Fruit fly (Drosophila melanogaster): ENCODE results near the gene Amnionless.

The Amnionless gene

DNA sequence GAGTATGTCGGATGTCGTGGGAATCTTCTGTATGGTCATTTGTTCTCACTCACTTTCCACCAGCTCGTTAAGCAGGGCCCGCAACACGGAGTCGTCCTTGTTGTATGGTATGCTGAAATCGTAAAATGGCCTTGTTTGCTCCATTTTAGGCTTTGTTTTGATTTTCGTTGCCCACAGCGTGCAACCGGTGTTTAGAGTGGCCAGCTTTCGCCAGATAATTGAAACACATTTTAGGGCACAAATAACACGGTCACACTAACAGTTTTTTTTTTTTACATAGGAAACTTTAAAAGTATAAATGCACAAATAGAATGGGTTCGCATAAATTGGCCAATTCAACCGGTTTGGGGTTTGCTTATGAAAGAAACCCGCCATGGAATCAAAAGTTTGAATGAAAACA, 36.8 kb downstream of the Amnionless start, which contains the start of gene Rpp30 (continued):
- TF ChIP-seq sima (GFP tag; optimal IDR thresholded peaks at IDR 0.05) (no peak), ind (GFP tag; optimal IDR thresholded peaks at IDR 0.05) (no peak), dmrt11E (tag; optimal IDR thresholded peaks at IDR 0.05) (no peak), ftz-f1 (GFP tag; optimal IDR thresholded peaks at IDR 0.05) (peak; percentile 74), Bteb2 (GFP tag; optimal IDR thresholded peaks at IDR 0.05) (no peak), aop (GFP tag; IDR thresholded peaks at IDR 0.05) (no peak), lab (GFP tag; optimal IDR thresholded peaks at IDR 0.05) (no peak), CG12659 (GFP tag; optimal IDR thresholded peaks at IDR 0.05) (peak; percentile 56), insv (GFP tag; optimal IDR thresholded peaks at IDR 0.05) (no peak), CG17385 (GFP tag; optimal IDR thresholded peaks at IDR 0.05) (no peak), CG9727 (GFP tag; optimal IDR thresholded peaks at IDR 0.05) (no peak), Dbx (GFP tag; IDR thresholded peaks at IDR 0.05) (no peak), fd3F (GFP tag; optimal IDR thresholded peaks at IDR 0.05) (no peak), CG10959 (GFP tag; IDR thresholded peaks at IDR 0.05) (no peak), p53 (GFP tag; optimal IDR thresholded peaks at IDR 0.05) (no peak), CG7745 (tag; optimal IDR thresholded peaks at IDR 0.05) (no peak), CG6272 (GFP tag; IDR thresholded peaks at IDR 0.05) (no peak), Nf-YA (GFP tag; IDR thresholded peaks at IDR 0.05) (no peak), phol (tag; optimal IDR thresholded peaks at IDR 0.05) (peak; percentile 38), CG7786 (GFP tag; optimal IDR thresholded peaks at IDR 0.05) (no peak), ssp (GFP tag; IDR thresholded peaks at IDR 0.05) (no peak), Mes4 (GFP tag; optimal IDR thresholded peaks at IDR 0.05) (no peak), CG7372 (GFP tag; IDR thresholded peaks at IDR 0.05) (no peak), gcm2 (GFP tag; optimal IDR thresholded peaks at IDR 0.05) (no peak), CG34224 (GFP tag; IDR thresholded peaks at IDR 0.05; ENCODE audit: partially characterized antibody) (0 out of 3 replicates have a peak, but pooled peaks have one; percentile 20), CG14441 (GFP tag; IDR thresholded peaks at IDR 0.05) (no peak), kay (GFP tag; optimal IDR thresholded peaks at IDR 0.05) (no peak), slbo (GFP tag; IDR thresholded peaks at IDR 0.05) (no peak), CG15514 (GFP tag; optimal IDR thresholded peaks at IDR 0.05) (peak; percentile 36), CG4854 (GFP tag; optimal IDR thresholded peaks at IDR 0.05) (no peak), Sry-δ (GFP tag; optimal IDR thresholded peaks at IDR 0.05) (peak; percentile 32), CG11695 (GFP tag; IDR thresholded peaks at IDR 0.05) (no peak), grn (GFP tag; optimal IDR thresholded peaks at IDR 0.05) (no peak), CG17612 (GFP tag; IDR thresholded peaks at IDR 0.05) (no peak), Doc3 (GFP tag; IDR thresholded peaks at IDR 0.05; ENCODE audit: partially characterized antibody) (no peak), jigr1 (GFP tag; IDR thresholded peaks at IDR 0.05) (no peak), run (tag; optimal IDR thresholded peaks at IDR 0.05) (no peak), CrebB (tag; optimal IDR thresholded peaks at IDR 0.05) (no peak), Sin3A (optimal IDR thresholded peaks at IDR 0.05) (peak; percentile 43), CG18599 (GFP tag; optimal IDR thresholded peaks at IDR 0.05) (no peak), Optix (GFP tag; IDR thresholded peaks at IDR 0.05) (no peak), nerfin-1 (tag; optimal IDR thresholded peaks at IDR 0.05) (no peak), BEAF-32 (GFP tag; optimal IDR thresholded peaks at IDR 0.05) (peak; percentile 31), CG9817 (tag; optimal IDR thresholded peaks at IDR 0.05) (no peak)
